Fruit fly (Drosophila melanogaster) whole organism, embryonic: ENCODE results near the gene CG13074.

Source experiments
- BEAF-32 ChIP-seq: fragments of 200-800 bp; sonication (Bioruptor generic); optimal IDR thresholded peaks from 3 replicates; lab custom pipeline; 2017; ENCODE audit warnings: missing biosample characterization, missing genetic modification characterization, mild to moderate bottlenecking, moderate library complexity, missing genetic modification reagents
- CG10654 ChIP-seq: fragments of 200-800 bp; sonication (Bioruptor generic); optimal IDR thresholded peaks from 2 replicates; lab custom pipeline; 2016; ENCODE audit warnings: missing biosample characterization, missing genetic modification characterization
- CG11696 ChIP-seq: fragments of 200-800 bp; sonication (Bioruptor generic); IDR thresholded peaks from 2 replicates; pipeline ENCODE4 v1.3.6; 2022; ENCODE audit warnings: missing biosample characterization, missing genetic modification characterization
- CG12071 ChIP-seq: fragments of 200-800 bp; sonication (Bioruptor generic); optimal IDR thresholded peaks from 3 replicates; lab custom pipeline; 2018; ENCODE audit warnings: missing biosample characterization, mild to moderate bottlenecking, missing genetic modification characterization
- CG12299 ChIP-seq: fragments of 200-800 bp; sonication (Bioruptor generic); optimal IDR thresholded peaks from 2 replicates; lab custom pipeline; 2018; ENCODE audit warnings: missing biosample characterization, mild to moderate bottlenecking, missing genetic modification characterization
- CG15269 ChIP-seq: fragments of 200-800 bp; sonication (Bioruptor generic); optimal IDR thresholded peaks from 2 replicates; lab custom pipeline; 2018; ENCODE audit warnings: missing biosample characterization, mild to moderate bottlenecking, missing genetic modification characterization, moderate library complexity
- CG15479 ChIP-seq: fragments of 200-800 bp; sonication (Bioruptor generic); optimal IDR thresholded peaks from 3 replicates; lab custom pipeline; 2019; ENCODE audit warnings: missing biosample characterization, mild to moderate bottlenecking, missing genetic modification characterization, moderate library complexity
- CG16779 ChIP-seq: fragments of 200-800 bp; sonication (Bioruptor generic); IDR thresholded peaks from 2 replicates; pipeline ENCODE4 v1.3.6; 2022; ENCODE audit warnings: missing biosample characterization, missing genetic modification characterization
- CG17385 ChIP-seq: fragments of 200-800 bp; sonication (Bioruptor generic); optimal IDR thresholded peaks from 3 replicates; lab custom pipeline; 2018; ENCODE audit warnings: missing biosample characterization, mild to moderate bottlenecking, missing genetic modification characterization
- CG17612 ChIP-seq: fragments of 200-800 bp; sonication (Bioruptor generic); IDR thresholded peaks from 2 replicates; pipeline ENCODE4 v1.3.6; 2022; ENCODE audit warnings: missing biosample characterization, missing genetic modification characterization
- CG18476 ChIP-seq: fragments of 200-800 bp; sonication (Bioruptor generic); optimal IDR thresholded peaks from 2 replicates; lab custom pipeline; 2016; ENCODE audit warnings: missing biosample characterization, mild to moderate bottlenecking, missing genetic modification characterization
- CG3163 ChIP-seq: fragments of 200-800 bp; sonication (Bioruptor generic); optimal IDR thresholded peaks from 3 replicates; lab custom pipeline; 2016; ENCODE audit warnings: missing biosample characterization, missing genetic modification characterization
- CG32532 ChIP-seq: fragments of 200-800 bp; sonication (Bioruptor generic); IDR thresholded peaks from 2 replicates; pipeline ENCODE4 v1.3.6; 2022; ENCODE audit warnings: missing biosample characterization, missing genetic modification characterization
- CG3838 ChIP-seq: fragments of 200-800 bp; sonication (Bioruptor generic); optimal IDR thresholded peaks from 3 replicates; lab custom pipeline; 2016; ENCODE audit warnings: missing biosample characterization, missing genetic modification characterization
- CG6765 ChIP-seq: fragments of 200-800 bp; sonication (Bioruptor generic); optimal IDR thresholded peaks from 3 replicates; lab custom pipeline; 2017; ENCODE audit warnings: missing biosample characterization, mild to moderate bottlenecking, missing genetic modification characterization
- CG7372 ChIP-seq: fragments of 200-800 bp; sonication (Bioruptor generic); IDR thresholded peaks from 2 replicates; pipeline ENCODE4 v1.3.6; 2022; ENCODE audit warnings: missing biosample characterization, missing genetic modification characterization
- CG8089 ChIP-seq: fragments of 200-800 bp; sonication (Bioruptor generic); optimal IDR thresholded peaks from 3 replicates; lab custom pipeline; 2016; ENCODE audit warnings: missing biosample characterization, missing genetic modification characterization
- CG8359 ChIP-seq: fragments of 200-800 bp; sonication (Bioruptor generic); optimal IDR thresholded peaks from 2 replicates; lab custom pipeline; 2017; ENCODE audit warnings: missing biosample characterization, mild to moderate bottlenecking, missing genetic modification characterization, borderline replicate concordance
- Chrac-16 ChIP-seq: fragments of 200-800 bp; sonication (Bioruptor generic); optimal IDR thresholded peaks from 3 replicates; lab custom pipeline; 2016; ENCODE audit warnings: missing biosample characterization, missing genetic modification characterization
- CkIIα-i1 ChIP-seq: fragments of 200-800 bp; sonication (Bioruptor generic); IDR thresholded peaks from 2 replicates; pipeline ENCODE4 v1.3.6; 2022; ENCODE audit warnings: missing biosample characterization, missing genetic modification characterization
- Hsf ChIP-seq: fragments of 200-800 bp; sonication (Bioruptor generic); optimal IDR thresholded peaks from 3 replicates; lab custom pipeline; 2016; ENCODE audit warnings: missing biosample characterization, missing genetic modification characterization
- MBD-R2 ChIP-seq: fragments of 200-800 bp; sonication (Bioruptor generic); IDR thresholded peaks from 2 replicates; pipeline ENCODE4 v1.3.6; 2022; ENCODE audit warnings: missing biosample characterization, missing genetic modification characterization
- Myb ChIP-seq: fragments of 200-800 bp; sonication (Bioruptor generic); optimal IDR thresholded peaks from 2 replicates; lab custom pipeline; 2016; ENCODE audit warnings: missing biosample characterization, missing genetic modification characterization
- Sox100B ChIP-seq: fragments of 200-800 bp; sonication (Bioruptor generic); optimal IDR thresholded peaks from 3 replicates; lab custom pipeline; 2018; ENCODE audit warnings: missing biosample characterization, mild to moderate bottlenecking, missing genetic modification characterization
- ab ChIP-seq: fragments of 200-800 bp; sonication (Bioruptor generic); optimal IDR thresholded peaks from 2 replicates; lab custom pipeline; 2016; ENCODE audit warnings: missing biosample characterization, missing genetic modification characterization
- abd-A ChIP-seq: fragments of 200-800 bp; sonication (Bioruptor generic); optimal IDR thresholded peaks from 3 replicates; lab custom pipeline; 2019; ENCODE audit warnings: missing biosample characterization, mild to moderate bottlenecking, missing genetic modification characterization, moderate library complexity
- az2 ChIP-seq: fragments of 200-800 bp; sonication (Bioruptor generic); optimal IDR thresholded peaks from 3 replicates; lab custom pipeline; 2016; ENCODE audit warnings: missing biosample characterization, missing genetic modification characterization
- bbx ChIP-seq: fragments of 200-800 bp; sonication (Bioruptor generic); IDR thresholded peaks from 2 replicates; pipeline ENCODE4 v1.3.6; 2022; ENCODE audit warnings: missing biosample characterization, missing genetic modification characterization; ENCODE audit not compliant: partially characterized antibody
- bsh ChIP-seq, 2 experiments: fragments of 200-800 bp; sonication (Bioruptor generic); optimal IDR thresholded peaks; 2 replicates each; lab custom pipeline; 2017 to 2018; ENCODE audit warnings: mild to moderate bottlenecking in 2 of 2, missing biosample characterization in 2 of 2, missing genetic modification characterization in 2 of 2, moderate library complexity in 1 of 2
- chm ChIP-seq: fragments of 200-800 bp; sonication (Bioruptor generic); IDR thresholded peaks from 2 replicates; pipeline ENCODE4 v1.3.6; 2022; ENCODE audit warnings: missing biosample characterization, missing genetic modification characterization
- dm ChIP-seq: fragments of 200-800 bp; sonication (Bioruptor generic); optimal IDR thresholded peaks from 3 replicates; lab custom pipeline; 2016; ENCODE audit warnings: missing biosample characterization, missing genetic modification characterization
- emc ChIP-seq: fragments of 200-800 bp; sonication (Bioruptor generic); optimal IDR thresholded peaks from 2 replicates; lab custom pipeline; 2016; ENCODE audit warnings: missing biosample characterization, missing genetic modification characterization
- ewg ChIP-seq: fragments of 200-800 bp; sonication (Bioruptor generic); optimal IDR thresholded peaks from 3 replicates; lab custom pipeline; 2017; ENCODE audit warnings: mild to moderate bottlenecking, missing biosample characterization, missing genetic modification reagents, missing genetic modification characterization
- fd3F ChIP-seq: fragments of 200-800 bp; sonication (Bioruptor generic); optimal IDR thresholded peaks from 2 replicates; lab custom pipeline; 2018; ENCODE audit warnings: missing biosample characterization, mild to moderate bottlenecking, missing genetic modification characterization, moderate library complexity
- grau ChIP-seq: fragments of 200-800 bp; optimal IDR thresholded peaks from 3 replicates; lab custom pipeline; 2019; ENCODE audit warnings: missing biosample characterization, mild to moderate bottlenecking, missing genetic modification characterization, moderate library complexity
- hbn ChIP-seq: fragments of 200-800 bp; sonication (Bioruptor generic); IDR thresholded peaks from 2 replicates; pipeline ENCODE4 v1.3.6; 2022; ENCODE audit warnings: missing biosample characterization, missing genetic modification characterization; ENCODE audit not compliant: partially characterized antibody
- insv ChIP-seq, 2 experiments: fragments of 200-800 bp; sonication (Bioruptor generic); optimal IDR thresholded peaks; 3 replicates each; lab custom pipeline; 2016 to 2018; ENCODE audit warnings: missing biosample characterization in 2 of 2, missing genetic modification characterization in 2 of 2
- lilli ChIP-seq: fragments of 200-800 bp; sonication (Bioruptor generic); optimal IDR thresholded peaks from 3 replicates; lab custom pipeline; 2016; ENCODE audit warnings: missing biosample characterization, missing genetic modification characterization
- nerfin-1 ChIP-seq: fragments of 200-800 bp; sonication (Bioruptor generic); optimal IDR thresholded peaks from 3 replicates; lab custom pipeline; 2019; ENCODE audit warnings: missing biosample characterization, mild to moderate bottlenecking, missing genetic modification characterization, moderate library complexity
- otp ChIP-seq: fragments of 200-800 bp; sonication (Bioruptor generic); IDR thresholded peaks from 3 replicates; pipeline ENCODE4, ENCODE4 v1.3.6; 2022; ENCODE audit warnings: missing biosample characterization, missing genetic modification characterization
- phol ChIP-seq: fragments of 200-800 bp; sonication (Bioruptor generic); optimal IDR thresholded peaks from 3 replicates; lab custom pipeline; 2018; ENCODE audit warnings: missing biosample characterization, mild to moderate bottlenecking, missing genetic modification characterization, moderate library complexity
- row ChIP-seq: fragments of 200-800 bp; sonication (Bioruptor generic); IDR thresholded peaks from 3 replicates; pipeline ENCODE4 v1.3.6; 2022; ENCODE audit warnings: missing biosample characterization, missing genetic modification characterization
- salm ChIP-seq: fragments of 200-800 bp; sonication (Bioruptor generic); optimal IDR thresholded peaks from 2 replicates; lab custom pipeline; 2018; ENCODE audit warnings: missing biosample characterization, mild to moderate bottlenecking, missing genetic modification characterization
- sc ChIP-seq, 3 experiments: fragments of >200 bp in 2 of 3; fragments of 200-800 bp in 1 of 3; sonication (Bioruptor generic) in 1 of 3; optimal IDR thresholded peaks; 2 replicates in 2 of 3; 3 replicates in 1 of 3; lab custom pipeline; 2017; ENCODE audit warnings: mild to moderate bottlenecking in 1 of 3, missing biosample characterization in 1 of 3, missing genetic modification characterization in 1 of 3, missing genetic modification reagents in 1 of 3
- sima ChIP-seq: fragments of 200-800 bp; sonication (Bioruptor generic); optimal IDR thresholded peaks from 2 replicates; lab custom pipeline; 2016; ENCODE audit warnings: missing biosample characterization, missing genetic modification characterization
- sisA ChIP-seq: fragments of 200-800 bp; sonication (Bioruptor generic); IDR thresholded peaks from 2 replicates; pipeline ENCODE4 v1.3.6; 2022; ENCODE audit warnings: missing biosample characterization, missing genetic modification characterization
- ssp ChIP-seq: fragments of 200-800 bp; sonication (Bioruptor generic); IDR thresholded peaks from 2 replicates; pipeline ENCODE4 v1.3.6; 2022; ENCODE audit warnings: missing biosample characterization, missing genetic modification characterization
- sug ChIP-seq: fragments of 200-800 bp; optimal IDR thresholded peaks from 2 replicates; lab custom pipeline; 2019; ENCODE audit warnings: missing biosample characterization, mild to moderate bottlenecking, missing genetic modification characterization, moderate library complexity
- tgo ChIP-seq: fragments of 200-800 bp; sonication (Bioruptor generic); IDR thresholded peaks from 3 replicates; pipeline ENCODE4 v1.3.6; 2022; ENCODE audit warnings: missing biosample characterization, missing genetic modification characterization
- toy ChIP-seq: fragments of 200-800 bp; sonication (Bioruptor generic); IDR thresholded peaks from 2 replicates; pipeline ENCODE4 v1.3.6; 2022; ENCODE audit warnings: missing biosample characterization, missing genetic modification characterization
- zfh1 ChIP-seq: fragments of 200-800 bp; sonication (Bioruptor generic); IDR thresholded peaks from 3 replicates; pipeline ENCODE4 v1.3.6; 2022; ENCODE audit warnings: missing biosample characterization, missing genetic modification characterization

Gene CG13074

DNA sequence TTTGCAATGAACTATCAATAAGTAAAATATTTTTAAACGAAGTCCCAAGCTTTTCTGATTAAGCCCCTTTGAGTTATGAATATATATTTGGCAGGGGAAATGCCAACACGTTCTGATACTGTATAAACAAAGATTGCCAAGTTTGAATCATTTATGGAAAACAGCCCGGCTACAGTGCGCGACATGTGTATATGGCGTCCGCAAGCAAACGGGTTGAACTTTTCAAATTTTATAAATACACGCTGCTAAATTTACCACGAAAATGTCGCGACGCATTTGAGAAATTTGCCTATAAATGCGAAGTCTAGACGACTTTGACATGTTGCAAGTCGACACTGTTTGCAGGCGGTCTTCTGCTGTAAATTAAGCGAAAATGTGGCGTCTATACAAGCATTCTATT lies 49.2 kb downstream of the CG13074 start (continued):
- TF ChIP-seq insv (GFP tag; optimal IDR thresholded peaks at IDR 0.05; lab: Kevin White, UChicago): no peak
- peak; percentile 38 for TF ChIP-seq Chrac-16 (GFP tag; lab: Kevin White, UChicago)
- no peak for TF ChIP-seq CkIIα-i1 (GFP tag; lab: Robert Waterston, UW)
- peak; percentile 50; the same call in 1 of the 2 replicates for TF ChIP-seq chm (GFP tag; lab: Robert Waterston, UW)
- no peak for TF ChIP-seq CG15479
- TF ChIP-seq toy: 0 out of 2 replicates have a peak, but pooled peaks have one; percentile 6
- peak; percentile 70 for TF ChIP-seq lilli (GFP tag; lab: Kevin White, UChicago)
- TF ChIP-seq Hsf (GFP tag; lab: Kevin White, UChicago): peak; percentile 32
- peak; percentile 51; the same call in 1 of the 3 replicates for TF ChIP-seq zfh1 (GFP tag; lab: Robert Waterston, UW)
- TF ChIP-seq bbx (GFP tag; lab: Robert Waterston, UW): no peak
- 0 out of 3 replicates have a peak, but pooled peaks have one; percentile 39 for TF ChIP-seq otp
- TF ChIP-seq Myb (GFP tag; lab: Kevin White, UChicago): peak; percentile 25
- peak; percentile 23 for TF ChIP-seq CG8089 (GFP tag; lab: Kevin White, UChicago)
- peak; percentile 28 for TF ChIP-seq CG12299 (tag; lab: Kevin White, UChicago)
- peak; percentile 74 for TF ChIP-seq CG11696
- TF ChIP-seq CG17612: 0 out of 2 replicates have a peak, but pooled peaks have one; percentile 11
- TF ChIP-seq CG18476: peak; percentile 19
- TF ChIP-seq CG32532 (GFP tag; lab: Robert Waterston, UW): peak; percentile 78
- TF ChIP-seq fd3F (GFP tag; lab: Kevin White, UChicago): peak; percentile 57
- 0 out of 2 replicates have a peak, but pooled peaks have one; percentile 38 for TF ChIP-seq CG7372 (GFP tag; lab: Robert Waterston, UW)
- TF ChIP-seq CG15269 (tag; lab: Kevin White, UChicago): peak; percentile 69
- peak; percentile 62 for TF ChIP-seq grau
- TF ChIP-seq CG12071 (GFP tag; lab: Kevin White, UChicago): peak; percentile 23
- TF ChIP-seq emc (GFP tag; lab: Kevin White, UChicago): no peak
- peak in 1 of 2 experiments; percentile 18 for TF ChIP-seq bsh (GFP tag; optimal IDR thresholded peaks at IDR 0.05; lab: Kevin White, UChicago)
- TF ChIP-seq salm (tag; lab: Kevin White, UChicago): no peak
- TF ChIP-seq, all 482 proteins: peak for 187

dm6 chr3L:16047105-16047504 lies 50.2 kb downstream of the CG13074 start:
- no peak for TF ChIP-seq az2 (GFP tag; lab: Kevin White, UChicago)
- TF ChIP-seq hbn: no peak
- no peak for TF ChIP-seq CG32532 (GFP tag; lab: Robert Waterston, UW)
- TF ChIP-seq sima (GFP tag; lab: Kevin White, UChicago): no peak
- TF ChIP-seq ewg (GFP tag; lab: Kevin White, UChicago): peak; percentile 90
- TF ChIP-seq CG17385 (GFP tag; lab: Kevin White, UChicago): no peak
- TF ChIP-seq dm (GFP tag; lab: Kevin White, UChicago): no peak
- TF ChIP-seq sc (optimal IDR thresholded peaks at IDR 0.05; lab: Kevin White, UChicago): no peak
- no peak for TF ChIP-seq sc (GFP tag; optimal IDR thresholded peaks at IDR 0.05; lab: Kevin White, UChicago)
- TF ChIP-seq abd-A (tag; lab: Kevin White, UChicago): peak; percentile 27
- no peak for TF ChIP-seq CG16779 (GFP tag; lab: Robert Waterston, UW)
- peak; percentile 7 for TF ChIP-seq nerfin-1 (tag; lab: Kevin White, UChicago)
- TF ChIP-seq CG8359 (GFP tag; lab: Kevin White, UChicago): no peak
- no peak for TF ChIP-seq CG6765
- no peak for TF ChIP-seq ab
- no peak for TF ChIP-seq CG3163 (GFP tag; lab: Kevin White, UChicago)
- TF ChIP-seq phol (tag; lab: Kevin White, UChicago): no peak
- no peak for TF ChIP-seq CG10654 (GFP tag; lab: Kevin White, UChicago)
- no peak for TF ChIP-seq tgo
- TF ChIP-seq CG3838 (GFP tag; lab: Kevin White, UChicago): no peak
- TF ChIP-seq sisA (GFP tag; lab: Robert Waterston, UW): no peak
- 0 out of 2 replicates have a peak, but pooled peaks have one; percentile 11 for TF ChIP-seq MBD-R2 (GFP tag; lab: Robert Waterston, UW)
- no peak for TF ChIP-seq ssp
- no peak for TF ChIP-seq sug
- no peak for TF ChIP-seq row (GFP tag; lab: Robert Waterston, UW)
- no peak for TF ChIP-seq BEAF-32 (GFP tag; lab: Kevin White, UChicago)
- no peak for TF ChIP-seq Sox100B (GFP tag; lab: Kevin White, UChicago)
